Worm (Caenorhabditis elegans) whole organism, L3 larva: ENCODE results near the gene C50C3.19.

Experiments used
- ZK546.5 ChIP-seq: sonication (generic microtip); optimal IDR thresholded peaks from 2 replicates; lab custom pipeline; 2017; ENCODE audit warnings: missing biosample characterization, missing genetic modification characterization
- aly-2 ChIP-seq: fragments of 150-350 bp; optimal IDR thresholded peaks from 2 replicates; lab custom pipeline; 2014; ENCODE audit warnings: missing biosample characterization, missing genetic modification characterization
- ama-1 ChIP-seq: fragments of 150-350 bp; optimal IDR thresholded peaks from 2 replicates; lab custom pipeline; 2018
- ceh-9 ChIP-seq: sonication (generic microtip); optimal IDR thresholded peaks from 2 replicates; lab custom pipeline; 2018; ENCODE audit warnings: missing biosample characterization, missing genetic modification characterization
- fos-1 ChIP-seq: fragments of 150-350 bp; optimal IDR thresholded peaks from 2 replicates; lab custom pipeline; 2014; ENCODE audit warnings: missing biosample characterization, missing genetic modification characterization
- jun-1 ChIP-seq: fragments of 150-350 bp; optimal IDR thresholded peaks from 2 replicates; lab custom pipeline; 2014; ENCODE audit warnings: missing biosample characterization, missing genetic modification reagents, missing genetic modification characterization
- nhr-11 ChIP-seq: fragments of 150-350 bp; optimal IDR thresholded peaks from 2 replicates; lab custom pipeline; 2014; ENCODE audit warnings: missing biosample characterization, missing genetic modification characterization
- nhr-25 ChIP-seq: sonication (generic microtip); optimal IDR thresholded peaks from 2 replicates; lab custom pipeline; 2017; ENCODE audit warnings: missing biosample characterization, missing genetic modification characterization
- snpc-4 ChIP-seq: fragments of 150-350 bp; optimal IDR thresholded peaks from 2 replicates; lab custom pipeline; 2014; ENCODE audit warnings: missing biosample characterization, missing genetic modification characterization
- unc-39 ChIP-seq: sonication (generic microtip); optimal IDR thresholded peaks from 4 replicates; lab custom pipeline; 2017; ENCODE audit warnings: missing biosample characterization, missing genetic modification characterization
- unc-62 ChIP-seq: fragments of 150-350 bp; sonication (generic microtip); optimal IDR thresholded peaks from 4 replicates; lab custom pipeline; 2014; ENCODE audit warnings: missing biosample characterization, missing genetic modification reagents, missing genetic modification characterization
- ztf-4 ChIP-seq: fragments of 150-350 bp; optimal IDR thresholded peaks from 2 replicates; lab custom pipeline; 2014; ENCODE audit warnings: missing biosample characterization, missing genetic modification characterization

- TF ChIP-seq unc-62 (no peak), unc-39 (tag; lab: Kevin White, UChicago) (no peak), nhr-11 (no peak), snpc-4 (no peak), ztf-4 (no peak), aly-2 (no peak), jun-1 (no peak), ama-1 (lab: Kevin White, UChicago) (no peak), nhr-25 (tag; lab: Kevin White, UChicago) (no peak), ceh-9 (tag; lab: Kevin White, UChicago) (no peak), ZK546.5 (tag; lab: Kevin White, UChicago) (no peak), fos-1 (tag; lab: Kevin White, UChicago) (no peak)
Observed at ce11 chrIII:8158140-8158786, 32.3 kb upstream of the C50C3.19 start, which contains the start of gene atg-13.
